Worm (Caenorhabditis elegans) whole organism, mixed stage, embryonic: Measurements from ENCODE around the gene F13B6.3.

Experiments used
- bed-3 ChIP-seq: fragments of 200-800 bp; sonication (Bioruptor generic); optimal IDR thresholded peaks from 3 replicates; lab custom pipeline; 2018; ENCODE audit warnings: mild to moderate bottlenecking, missing genetic modification characterization, moderate library complexity, missing compliant biosample characterization
- blmp-1 ChIP-seq: fragments of 150-350 bp; optimal IDR thresholded peaks from 2 replicates; lab custom pipeline; 2014; ENCODE audit warnings: missing biosample characterization, missing genetic modification characterization
- ceh-39 ChIP-seq: fragments of 150-350 bp; optimal IDR thresholded peaks from 2 replicates; lab custom pipeline; 2014; ENCODE audit warnings: missing biosample characterization, missing genetic modification characterization
- ceh-43 ChIP-seq: fragments of 200-800 bp; sonication (Bioruptor generic); optimal IDR thresholded peaks from 2 replicates; lab custom pipeline; 2018; ENCODE audit warnings: mild to moderate bottlenecking, missing genetic modification characterization, moderate library complexity, missing compliant biosample characterization
- ceh-83 ChIP-seq: fragments of 200-800 bp; sonication (Bioruptor generic); optimal IDR thresholded peaks from 2 replicates; lab custom pipeline; 2018; ENCODE audit warnings: mild to moderate bottlenecking, missing genetic modification characterization, missing compliant biosample characterization
- ces-1 ChIP-seq: fragments of 150-350 bp; optimal IDR thresholded peaks from 2 replicates; lab custom pipeline; 2014; ENCODE audit warnings: missing biosample characterization, missing genetic modification reagents, missing genetic modification characterization
- drap-1 ChIP-seq: fragments of 200-800 bp; sonication (Bioruptor generic); optimal IDR thresholded peaks from 3 replicates; lab custom pipeline; 2018; ENCODE audit warnings: mild to moderate bottlenecking, missing genetic modification characterization, missing compliant biosample characterization
- elt-1 ChIP-seq: sonication (generic microtip); optimal IDR thresholded peaks from 2 replicates; lab custom pipeline; 2017; ENCODE audit warnings: missing genetic modification characterization, mild to moderate bottlenecking, missing compliant biosample characterization, antibody characterized with exemption, moderate library complexity, borderline replicate concordance; ENCODE audit not compliant: insufficient read depth
- elt-3 ChIP-seq: fragments of 150-350 bp; optimal IDR thresholded peaks from 2 replicates; lab custom pipeline; 2014; ENCODE audit warnings: missing biosample characterization, missing genetic modification characterization
- flh-1 ChIP-seq: fragments of 200-800 bp; sonication (Bioruptor generic); optimal IDR thresholded peaks from 2 replicates; lab custom pipeline; 2018; ENCODE audit warnings: mild to moderate bottlenecking, missing genetic modification characterization, moderate library complexity, missing compliant biosample characterization
- ham-2 ChIP-seq: fragments of 200-800 bp; sonication (Bioruptor generic); optimal IDR thresholded peaks from 2 replicates; lab custom pipeline; 2018; ENCODE audit warnings: mild to moderate bottlenecking, missing genetic modification characterization, missing compliant biosample characterization
- hlh-1 ChIP-seq: fragments of 150-350 bp; optimal IDR thresholded peaks from 2 replicates; lab custom pipeline; 2014; ENCODE audit warnings: missing biosample characterization, missing genetic modification reagents, missing genetic modification characterization
- lin-13 ChIP-seq: fragments of 150-350 bp; optimal IDR thresholded peaks from 2 replicates; lab custom pipeline; 2014; ENCODE audit warnings: missing biosample characterization, missing genetic modification characterization
- lin-32 ChIP-seq: fragments of 200-800 bp; sonication (Bioruptor generic); optimal IDR thresholded peaks from 2 replicates; lab custom pipeline; 2018; ENCODE audit warnings: mild to moderate bottlenecking, missing genetic modification characterization, missing compliant biosample characterization
- lsy-2 ChIP-seq: fragments of 150-350 bp; optimal IDR thresholded peaks from 2 replicates; lab custom pipeline; 2014; ENCODE audit warnings: missing biosample characterization, missing genetic modification characterization
- mab-5 ChIP-seq: fragments of 150-350 bp; optimal IDR thresholded peaks from 2 replicates; lab custom pipeline; 2014; ENCODE audit warnings: missing biosample characterization, missing genetic modification characterization
- mep-1 ChIP-seq: fragments of 150-350 bp; optimal IDR thresholded peaks from 2 replicates; lab custom pipeline; 2017; ENCODE audit warnings: missing biosample characterization, missing genetic modification reagents, missing genetic modification characterization, inconsistent platforms
- mls-2 ChIP-seq: sonication (generic microtip); optimal IDR thresholded peaks from 2 replicates; lab custom pipeline; 2016; ENCODE audit warnings: mild to moderate bottlenecking, missing genetic modification characterization, moderate library complexity, missing compliant biosample characterization
- nhr-12 ChIP-seq: fragments of 150-350 bp; optimal IDR thresholded peaks from 2 replicates; lab custom pipeline; 2014; ENCODE audit warnings: missing biosample characterization, missing genetic modification characterization
- nhr-237 ChIP-seq: fragments of 150-350 bp; optimal IDR thresholded peaks from 2 replicates; lab custom pipeline; 2014; ENCODE audit warnings: missing biosample characterization, missing genetic modification characterization
- nhr-28 ChIP-seq: fragments of 150-350 bp; optimal IDR thresholded peaks from 2 replicates; lab custom pipeline; 2014; ENCODE audit warnings: missing biosample characterization, missing genetic modification characterization
- sem-2 ChIP-seq: fragments of 200-800 bp; sonication (Bioruptor generic); optimal IDR thresholded peaks from 2 replicates; lab custom pipeline; 2018; ENCODE audit warnings: mild to moderate bottlenecking, missing genetic modification characterization, missing compliant biosample characterization
- snpc-4 ChIP-seq: fragments of 150-350 bp; optimal IDR thresholded peaks from 2 replicates; lab custom pipeline; 2014; ENCODE audit warnings: missing biosample characterization, missing genetic modification characterization
- sptf-1 ChIP-seq: sonication (generic microtip); optimal IDR thresholded peaks from 2 replicates; lab custom pipeline; 2017; ENCODE audit warnings: mild to moderate bottlenecking, missing genetic modification characterization, moderate library complexity, missing compliant biosample characterization
- tbx-8 ChIP-seq: fragments of 200-800 bp; sonication (Bioruptor generic); optimal IDR thresholded peaks from 2 replicates; lab custom pipeline; 2018; ENCODE audit warnings: mild to moderate bottlenecking, missing genetic modification characterization, moderate library complexity, missing compliant biosample characterization
- unc-120 ChIP-seq: sonication (generic microtip); optimal IDR thresholded peaks from 2 replicates; lab custom pipeline; 2017; ENCODE audit warnings: missing genetic modification characterization, missing compliant biosample characterization; ENCODE audit not compliant: poor library complexity, severe bottlenecking
- unc-39 ChIP-seq: fragments of 150-350 bp; optimal IDR thresholded peaks from 2 replicates; lab custom pipeline; 2014; ENCODE audit warnings: missing biosample characterization, missing genetic modification characterization
- unc-62 ChIP-seq: fragments of 150-350 bp; optimal IDR thresholded peaks from 2 replicates; lab custom pipeline; 2014; ENCODE audit warnings: missing biosample characterization, missing genetic modification reagents, missing genetic modification characterization
- zip-8 ChIP-seq: fragments of 150-350 bp; optimal IDR thresholded peaks from 2 replicates; lab custom pipeline; 2014; ENCODE audit warnings: missing biosample characterization, missing genetic modification characterization
- ztf-11 ChIP-seq: fragments of 150-350 bp; optimal IDR thresholded peaks from 2 replicates; lab custom pipeline; 2014; ENCODE audit warnings: missing biosample characterization, missing genetic modification characterization

Gene F13B6.3

DNA sequence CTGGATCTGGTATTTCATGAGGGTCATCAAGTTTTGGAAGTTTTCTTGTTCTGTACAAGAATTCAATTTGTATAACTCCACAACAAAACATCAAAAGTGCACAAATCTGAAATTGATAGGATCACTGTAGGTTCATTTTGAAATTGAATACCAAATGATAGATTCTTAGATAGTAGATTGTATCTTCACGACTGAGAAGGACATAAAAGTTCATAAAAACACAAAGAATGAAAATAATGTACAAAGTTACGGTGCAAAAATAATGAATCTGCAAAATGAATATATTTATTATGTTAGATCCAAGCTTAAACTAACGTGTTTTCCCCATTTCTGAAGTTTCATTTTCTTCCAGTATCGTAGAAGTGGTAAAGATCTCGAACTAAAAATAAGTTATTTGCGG is 35.2 kb upstream of the F13B6.3 start:
- TF ChIP-seq ceh-43 (GFP tag; lab: Kevin White, UChicago) (no peak), zip-8 (tag; lab: Kevin White, UChicago) (no peak), ztf-11 (tag; lab: Kevin White, UChicago) (no peak), ceh-83 (GFP tag; lab: Kevin White, UChicago) (no peak), unc-120 (tag; lab: Kevin White, UChicago) (no peak), mep-1 (tag; lab: Kevin White, UChicago) (no peak), nhr-237 (no peak), hlh-1 (tag; lab: Kevin White, UChicago) (no peak), lin-13 (tag; lab: Kevin White, UChicago) (no peak), mls-2 (tag; lab: Kevin White, UChicago) (no peak), ceh-39 (tag; lab: Kevin White, UChicago) (no peak), lin-32 (GFP tag; lab: Kevin White, UChicago) (no peak), blmp-1 (no peak), mab-5 (tag; lab: Kevin White, UChicago) (no peak), lsy-2 (tag; lab: Kevin White, UChicago) (no peak), nhr-12 (tag; lab: Kevin White, UChicago) (no peak)

DNA sequence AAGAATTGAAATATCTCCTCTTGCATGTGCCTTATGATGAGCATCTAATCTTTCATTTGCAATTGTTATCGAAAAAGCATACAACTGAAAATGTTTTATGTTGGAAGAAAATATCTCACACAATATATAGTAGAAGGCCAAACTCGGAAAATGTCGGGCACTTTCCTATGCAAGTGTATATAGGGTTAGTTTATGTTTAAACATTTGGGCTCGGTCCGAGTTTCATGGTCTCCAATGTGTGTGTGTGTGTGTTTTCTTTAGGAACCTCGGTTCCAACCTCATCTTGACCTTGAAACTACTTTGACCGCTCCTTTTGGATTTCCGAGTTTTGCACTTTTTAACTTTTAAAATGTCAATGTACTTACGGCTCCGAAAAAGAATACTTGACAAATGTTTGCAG is 33.5 kb upstream of the F13B6.3 start:
- TF ChIP-seq elt-1: no peak
- no peak for TF ChIP-seq elt-3 (tag; lab: Kevin White, UChicago)
- no peak for TF ChIP-seq hlh-1 (tag; lab: Kevin White, UChicago)
- no peak for TF ChIP-seq ceh-83 (GFP tag; lab: Kevin White, UChicago)
- TF ChIP-seq mab-5 (tag; lab: Kevin White, UChicago): no peak
- no peak for TF ChIP-seq snpc-4
- TF ChIP-seq unc-39: no peak
- no peak for TF ChIP-seq nhr-12 (tag; lab: Kevin White, UChicago)
- no peak for TF ChIP-seq ces-1 (GFP tag; lab: Kevin White, UChicago)
- no peak for TF ChIP-seq mls-2 (tag; lab: Kevin White, UChicago)
- no peak for TF ChIP-seq ceh-43 (GFP tag; lab: Kevin White, UChicago)
- no peak for TF ChIP-seq bed-3 (GFP tag; lab: Kevin White, UChicago)
- TF ChIP-seq lin-13 (tag; lab: Kevin White, UChicago): no peak
- TF ChIP-seq sptf-1 (tag; lab: Kevin White, UChicago): no peak
- no peak for TF ChIP-seq flh-1 (GFP tag; lab: Kevin White, UChicago)
- TF ChIP-seq nhr-28: no peak
- TF ChIP-seq unc-62: no peak

DNA sequence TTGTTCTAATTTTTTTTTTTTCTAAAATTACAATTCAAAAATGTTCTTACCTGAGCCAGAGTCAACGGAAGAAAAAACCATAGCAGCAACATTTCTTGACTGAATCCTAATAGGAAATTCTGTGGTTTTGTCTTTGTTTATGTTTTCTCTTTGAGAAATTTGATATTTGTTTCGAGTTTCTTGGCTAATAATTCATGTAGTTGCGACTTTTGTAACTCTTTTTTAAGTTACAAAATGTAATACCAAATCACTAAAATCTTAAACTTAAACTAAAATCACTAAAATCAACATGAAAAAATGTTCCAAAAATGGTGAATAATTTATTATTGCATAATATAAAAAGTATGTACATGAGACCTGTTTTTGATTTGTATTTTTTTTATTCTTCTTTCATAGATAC is 32.0 kb upstream of the F13B6.3 start, which contains the start of gene egas-4:
egas-4 (minus strand) TSS at position 101 of the 400 bp plus-strand sequence.
- TF ChIP-seq lin-13 (tag; lab: Kevin White, UChicago): no peak
- TF ChIP-seq bed-3 (GFP tag; lab: Kevin White, UChicago): no peak
- TF ChIP-seq ceh-83 (GFP tag; lab: Kevin White, UChicago): no peak
- TF ChIP-seq zip-8 (tag; lab: Kevin White, UChicago): no peak
- no peak for TF ChIP-seq drap-1 (GFP tag; lab: Kevin White, UChicago)
- TF ChIP-seq sptf-1 (tag; lab: Kevin White, UChicago): no peak
- no peak for TF ChIP-seq unc-120 (tag; lab: Kevin White, UChicago)
- no peak for TF ChIP-seq mab-5 (tag; lab: Kevin White, UChicago)
- TF ChIP-seq, all 35 proteins: peak for 0

DNA sequence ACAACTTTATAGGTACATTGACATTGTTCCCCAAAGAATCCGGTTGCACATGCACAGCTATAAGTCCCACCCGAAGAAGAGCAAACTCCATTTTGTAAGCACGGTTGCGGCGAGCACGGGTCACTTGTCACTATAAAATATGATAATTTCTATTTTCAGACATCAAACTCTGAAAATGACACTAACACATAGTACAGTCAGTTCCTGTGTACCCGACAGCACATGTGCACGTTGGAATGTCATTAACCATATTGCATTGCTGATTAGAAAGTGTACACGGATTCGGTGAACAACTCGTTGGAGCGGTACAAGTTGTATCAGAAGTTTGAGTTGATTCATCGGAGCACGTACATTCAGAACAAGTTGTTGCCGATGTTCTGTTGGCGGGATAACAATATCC is 31.4 kb upstream of the F13B6.3 start:
- no peak for TF ChIP-seq unc-120 (tag; lab: Kevin White, UChicago)
- TF ChIP-seq lsy-2 (tag; lab: Kevin White, UChicago): no peak
- TF ChIP-seq drap-1 (GFP tag; lab: Kevin White, UChicago): no peak
- TF ChIP-seq elt-1: no peak
- TF ChIP-seq ztf-11 (tag; lab: Kevin White, UChicago): no peak
- no peak for TF ChIP-seq ceh-39 (tag; lab: Kevin White, UChicago)
- TF ChIP-seq nhr-237: no peak
- TF ChIP-seq snpc-4: no peak
- TF ChIP-seq ces-1 (GFP tag; lab: Kevin White, UChicago): no peak
- no peak for TF ChIP-seq flh-1 (GFP tag; lab: Kevin White, UChicago)
- no peak for TF ChIP-seq sem-2 (GFP tag; lab: Kevin White, UChicago)
- TF ChIP-seq zip-8 (tag; lab: Kevin White, UChicago): no peak
- TF ChIP-seq sptf-1 (tag; lab: Kevin White, UChicago): no peak
- TF ChIP-seq tbx-8 (GFP tag; lab: Kevin White, UChicago): no peak
- TF ChIP-seq ceh-43 (GFP tag; lab: Kevin White, UChicago): no peak
- no peak for TF ChIP-seq ham-2
- no peak for TF ChIP-seq nhr-12 (tag; lab: Kevin White, UChicago)
- TF ChIP-seq elt-3 (tag; lab: Kevin White, UChicago): no peak
- TF ChIP-seq mab-5 (tag; lab: Kevin White, UChicago): no peak
